Worm (Caenorhabditis elegans) whole organism, midembryonic: ENCODE measurements around the gene W06D11.5.
A peak's percentile ranks its signal among the peaks of the same experiment; 100 is the strongest.

ENCODE experiments used
- T22C8.4 ChIP-seq: fragments of 200-800 bp; sonication (Bioruptor generic); IDR thresholded peaks from 2 replicates; pipeline ENCODE4 v1.3.6; 2022; ENCODE audit warnings: missing genetic modification characterization, missing compliant biosample characterization
- cog-1 ChIP-seq: sonication (generic microtip); optimal IDR thresholded peaks from 2 replicates; lab custom pipeline; 2016; ENCODE audit warnings: missing genetic modification characterization, missing compliant biosample characterization
- flt-1 ChIP-seq: fragments of 200-800 bp; sonication (Bioruptor generic); IDR thresholded peaks from 2 replicates; pipeline ENCODE4 v1.3.6; 2022; ENCODE audit warnings: missing genetic modification characterization, missing compliant biosample characterization
- klf-2 ChIP-seq: fragments of 200-800 bp; sonication (Bioruptor generic); conservative IDR thresholded peaks from 2 replicates; pipeline ENCODE4 v1.3.6; 2022; ENCODE audit warnings: missing genetic modification reagents, missing genetic modification characterization, missing compliant biosample characterization
- med-1 ChIP-seq: sonication (generic microtip); optimal IDR thresholded peaks from 2 replicates; lab custom pipeline; 2017; ENCODE audit warnings: missing genetic modification characterization, mild to moderate bottlenecking, missing compliant biosample characterization, antibody characterized with exemption, missing genetic modification reagents; ENCODE audit not compliant: insufficient read depth
- ref-1 ChIP-seq: fragments of 200-800 bp; sonication (Bioruptor generic); conservative IDR thresholded peaks from 2 replicates; pipeline ENCODE4 v1.3.6; 2022; ENCODE audit warnings: missing genetic modification reagents, missing genetic modification characterization, missing compliant biosample characterization
- tab-1 ChIP-seq: fragments of 200-800 bp; sonication (Bioruptor generic); IDR thresholded peaks from 2 replicates; pipeline ENCODE4 v1.3.6; 2022; ENCODE audit warnings: missing genetic modification characterization, missing compliant biosample characterization
- ztf-23 ChIP-seq: fragments of 200-800 bp; sonication (Bioruptor generic); IDR thresholded peaks from 2 replicates; pipeline ENCODE4 v1.3.6; 2022; ENCODE audit warnings: missing genetic modification reagents, missing genetic modification characterization, missing compliant biosample characterization
- ztf-29 ChIP-seq: fragments of 200-800 bp; sonication (Bioruptor generic); IDR thresholded peaks from 2 replicates; pipeline ENCODE4 v1.3.6; 2022; ENCODE audit warnings: missing genetic modification reagents, missing genetic modification characterization, missing compliant biosample characterization

The W06D11.5 gene

ce11 chrX:12328676-12329075 lies 28.7 kb downstream of the W06D11.5 start, which contains the start of gene srd-45:
Gene srd-45, plus strand, starts transcription at chrX:12328976.
- no peak for TF ChIP-seq klf-2 (GFP tag; lab: Robert Waterston, UW)

ce11 chrX:12331795-12332194 lies 31.9 kb downstream of the W06D11.5 start, which contains the start of gene srd-46:
Gene srd-46, plus strand, starts transcription at chrX:12332095.
- TF ChIP-seq tab-1 (GFP tag; lab: Robert Waterston, UW) = no peak
- TF ChIP-seq med-1 (GFP tag; lab: Kevin White, UChicago) = no peak
- no peak for TF ChIP-seq ref-1 (GFP tag; lab: Robert Waterston, UW)
- no peak for TF ChIP-seq klf-2 (GFP tag; lab: Robert Waterston, UW)
- TF ChIP-seq ztf-23 (GFP tag; lab: Robert Waterston, UW) = no peak
- no peak for TF ChIP-seq cog-1 (tag; lab: Kevin White, UChicago)
- TF ChIP-seq ztf-29 (GFP tag; lab: Robert Waterston, UW) = no peak

- TF ChIP-seq klf-2 (GFP tag; lab: Robert Waterston, UW) (no peak), ztf-29 (GFP tag; lab: Robert Waterston, UW) (no peak), tab-1 (GFP tag; lab: Robert Waterston, UW) (no peak), T22C8.4 (no peak), med-1 (GFP tag; lab: Kevin White, UChicago) (no peak), cog-1 (tag; lab: Kevin White, UChicago) (no peak), ztf-23 (GFP tag; lab: Robert Waterston, UW) (no peak), ref-1 (GFP tag; lab: Robert Waterston, UW) (no peak), flt-1 (GFP tag; lab: Robert Waterston, UW) (no peak)
Measured at ce11 chrX:12333479-12333878, 33.5 kb downstream of the W06D11.5 start, which contains the start of gene srd-47. Gene srd-47, plus strand, starts transcription at chrX:12333642.

- no peak for TF ChIP-seq ztf-29 (GFP tag; lab: Robert Waterston, UW)
- no peak for TF ChIP-seq ztf-23 (GFP tag; lab: Robert Waterston, UW)
- TF ChIP-seq cog-1 (tag; lab: Kevin White, UChicago) = no peak
- TF ChIP-seq T22C8.4 = no peak
- TF ChIP-seq tab-1 (GFP tag; lab: Robert Waterston, UW) = no peak
- no peak for TF ChIP-seq ref-1 (GFP tag; lab: Robert Waterston, UW)
- no peak for TF ChIP-seq klf-2 (GFP tag; lab: Robert Waterston, UW)
- TF ChIP-seq med-1 (GFP tag; lab: Kevin White, UChicago) = no peak
- TF ChIP-seq flt-1 (GFP tag; lab: Robert Waterston, UW) = no peak
Measured at ce11 chrX:12335808-12336207, 35.9 kb downstream of the W06D11.5 start, which contains the start of gene srd-48. Gene srd-48, plus strand, starts transcription at chrX:12336108.

ce11 chrX:12337846-12338490 lies 38.0 kb downstream of the W06D11.5 start, which contains the start of gene srd-44:
Gene srd-44, plus strand, starts transcription at chrX:12338440.
- TF ChIP-seq flt-1 (GFP tag; lab: Robert Waterston, UW) = no peak
- TF ChIP-seq T22C8.4 = 0 out of 2 replicates have a peak, but pooled peaks have one; percentile 24
- no peak for TF ChIP-seq klf-2 (GFP tag; lab: Robert Waterston, UW)
- no peak for TF ChIP-seq cog-1 (tag; lab: Kevin White, UChicago)
- 0 out of 2 replicates have a peak, but pooled peaks have one; percentile 26 for TF ChIP-seq ref-1 (GFP tag; lab: Robert Waterston, UW)
- no peak for TF ChIP-seq ztf-23 (GFP tag; lab: Robert Waterston, UW)
- no peak for TF ChIP-seq tab-1 (GFP tag; lab: Robert Waterston, UW)
- 0 out of 2 replicates have a peak, but pooled peaks have one; percentile 40 for TF ChIP-seq ztf-29 (GFP tag; lab: Robert Waterston, UW)
- no peak for TF ChIP-seq med-1 (GFP tag; lab: Kevin White, UChicago)

ce11 chrX:12341338-12341737 lies 41.4 kb downstream of the W06D11.5 start, which contains the start of gene zig-2:
Gene zig-2, minus strand, starts transcription at chrX:12341438.
- TF ChIP-seq ztf-29 (GFP tag; lab: Robert Waterston, UW) (no peak), flt-1 (GFP tag; lab: Robert Waterston, UW) (no peak), cog-1 (tag; lab: Kevin White, UChicago) (no peak), ref-1 (GFP tag; lab: Robert Waterston, UW) (no peak), tab-1 (GFP tag; lab: Robert Waterston, UW) (no peak), med-1 (GFP tag; lab: Kevin White, UChicago) (no peak), ztf-23 (GFP tag; lab: Robert Waterston, UW) (no peak), klf-2 (GFP tag; lab: Robert Waterston, UW) (no peak), T22C8.4 (no peak)

- TF ChIP-seq ref-1 (GFP tag; lab: Robert Waterston, UW) (no peak), ztf-23 (GFP tag; lab: Robert Waterston, UW) (no peak), cog-1 (tag; lab: Kevin White, UChicago) (no peak)
Measured at ce11 chrX:12343279-12343678, 43.3 kb downstream of the W06D11.5 start, which contains the start of the genes nspc-9 and nspc-10. Gene nspc-9, minus strand, starts transcription at chrX:12343379. Gene nspc-10, plus strand, starts transcription at chrX:12343609.

- TF ChIP-seq flt-1 (GFP tag; lab: Robert Waterston, UW) (no peak), tab-1 (GFP tag; lab: Robert Waterston, UW) (no peak), T22C8.4 (no peak), ztf-23 (GFP tag; lab: Robert Waterston, UW) (no peak), klf-2 (GFP tag; lab: Robert Waterston, UW) (no peak), ref-1 (GFP tag; lab: Robert Waterston, UW) (no peak), cog-1 (tag; lab: Kevin White, UChicago) (no peak), ztf-29 (GFP tag; lab: Robert Waterston, UW) (no peak), med-1 (GFP tag; lab: Kevin White, UChicago) (no peak)
Measured at ce11 chrX:12346729-12347128, 46.8 kb downstream of the W06D11.5 start, which contains the start of gene F42F12.11. Gene F42F12.11, plus strand, starts transcription at chrX:12347029.

- TF ChIP-seq med-1 (GFP tag; lab: Kevin White, UChicago) = no peak
- no peak for TF ChIP-seq flt-1 (GFP tag; lab: Robert Waterston, UW)
- TF ChIP-seq tab-1 (GFP tag; lab: Robert Waterston, UW) = peak; percentile 73; the same call in 1 of the 2 replicates
- TF ChIP-seq ref-1 (GFP tag; lab: Robert Waterston, UW) = 0 out of 2 replicates have a peak, but pooled peaks have one; percentile 21
- 0 out of 2 replicates have a peak, but pooled peaks have one; percentile 7 for TF ChIP-seq ztf-23 (GFP tag; lab: Robert Waterston, UW)
- TF ChIP-seq ztf-29 (GFP tag; lab: Robert Waterston, UW) = 0 out of 2 replicates have a peak, but pooled peaks have one; percentile 31
- no peak for TF ChIP-seq cog-1 (tag; lab: Kevin White, UChicago)
- no peak; the same call in 1 of the 2 replicates for TF ChIP-seq klf-2 (GFP tag; lab: Robert Waterston, UW)
- TF ChIP-seq T22C8.4 = 0 out of 2 replicates have a peak, but pooled peaks have one; percentile 19
Measured at ce11 chrX:12347822-12348221, 47.9 kb downstream of the W06D11.5 start.
